Fruit fly (Drosophila melanogaster): ENCODE measurements around the gene CG5880.

CG5880 gene

DNA sequence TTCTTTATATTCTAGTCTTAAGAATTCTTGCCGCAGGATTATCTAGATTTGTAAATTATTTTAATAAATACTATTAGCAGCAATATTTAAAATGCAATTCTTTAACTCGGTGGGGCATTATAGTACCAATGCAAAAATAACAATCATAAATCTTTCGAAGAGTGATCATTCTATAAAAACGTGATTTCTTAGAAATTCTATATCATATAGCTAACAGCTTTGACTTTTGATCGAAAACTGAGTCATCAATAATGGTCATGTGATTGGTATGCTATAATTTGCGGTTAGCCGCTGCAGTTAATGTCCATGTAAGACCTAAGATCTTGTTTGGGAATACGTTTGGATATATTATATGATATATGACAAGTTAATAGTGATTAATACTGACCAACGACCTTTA, 46.3 kb downstream of the CG5880 start, which contains the start of gene ppk31:
TSS of gene ppk31 (plus strand) at position 301 of the 400 bp plus-strand sequence.
- TF ChIP-seq Meics (GFP tag; optimal IDR thresholded peaks at IDR 0.05) (no peak), bsh (GFP tag; optimal IDR thresholded peaks at IDR 0.05) (no peak), CG34224 (GFP tag; IDR thresholded peaks at IDR 0.05; ENCODE audit: partially characterized antibody) (no peak), CG42726 (GFP tag; IDR thresholded peaks at IDR 0.05; ENCODE audit: partially characterized antibody) (no peak), NFAT (GFP tag; IDR thresholded peaks at IDR 0.05) (no peak), Sin3A (optimal IDR thresholded peaks at IDR 0.05) (no peak), ftz-f1 (GFP tag; optimal IDR thresholded peaks at IDR 0.05) (no peak), CG9817 (tag; optimal IDR thresholded peaks at IDR 0.05) (no peak), disco-r (GFP tag; optimal IDR thresholded peaks at IDR 0.05) (no peak), CG17359 (tag; optimal IDR thresholded peaks at IDR 0.05) (no peak), Hsf (GFP tag; optimal IDR thresholded peaks at IDR 0.05) (no peak), gcm2 (GFP tag; optimal IDR thresholded peaks at IDR 0.05) (no peak), zf30C (GFP tag; optimal IDR thresholded peaks at IDR 0.05) (no peak)

DNA sequence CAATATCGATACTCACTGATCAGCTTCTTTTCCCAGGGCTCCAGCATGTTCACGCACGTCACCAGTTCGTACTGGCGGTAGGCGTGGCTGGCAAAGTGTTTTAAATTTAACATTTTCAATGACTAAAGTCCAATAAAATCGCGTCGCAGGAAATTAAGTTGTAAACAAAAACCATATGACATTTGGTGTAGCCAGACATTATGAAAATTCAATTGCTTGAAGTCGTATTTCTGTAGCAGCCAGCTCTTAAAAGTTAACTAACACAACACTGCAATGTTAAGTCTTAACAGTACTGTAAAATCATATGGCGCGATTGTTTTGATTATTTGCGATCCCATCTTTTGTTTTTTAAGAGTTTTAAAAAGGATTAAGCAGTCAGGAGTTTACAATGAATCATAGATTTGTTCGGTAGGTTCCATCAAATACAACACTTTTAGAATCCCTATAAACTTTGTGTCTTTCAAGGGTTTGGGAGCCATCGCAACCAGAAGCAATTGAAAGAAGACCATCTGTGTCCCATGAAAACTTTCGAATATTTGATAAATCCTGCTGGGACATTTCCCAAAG, 49.0 kb downstream of the CG5880 start, which contains the start of the genes CG34293 and spn-D:
TSS of gene CG34293 (minus strand) at position 160 of the 567 bp plus-strand sequence.
TSS of gene spn-D (plus strand) at position 301 of the 567 bp plus-strand sequence.
- TF ChIP-seq chif (GFP tag; optimal IDR thresholded peaks at IDR 0.05) = no peak
- TF ChIP-seq z (GFP tag; IDR thresholded peaks at IDR 0.05) = no peak
- TF ChIP-seq mam (GFP tag; optimal IDR thresholded peaks at IDR 0.05) = no peak
- TF ChIP-seq E2f2 (GFP tag; IDR thresholded peaks at IDR 0.05) = peak; percentile 74
- no peak for TF ChIP-seq wdn (GFP tag; IDR thresholded peaks at IDR 0.05)
- TF ChIP-seq grau (tag; optimal IDR thresholded peaks at IDR 0.05) = no peak
- TF ChIP-seq corto (GFP tag; optimal IDR thresholded peaks at IDR 0.05) = no peak
- TF ChIP-seq CG11085 (GFP tag; IDR thresholded peaks at IDR 0.05) = no peak
- TF ChIP-seq Tbp (GFP tag; optimal IDR thresholded peaks at IDR 0.05) = no peak
- peak in 1 of 2 experiments; percentile 81 for TF ChIP-seq crp (GFP tag; optimal IDR thresholded peaks at IDR 0.05)
- no peak for TF ChIP-seq seq (GFP tag; IDR thresholded peaks at IDR 0.05)
- TF ChIP-seq unc-4 (GFP tag; IDR thresholded peaks at IDR 0.05; ENCODE audit: partially characterized antibody) = 0 out of 2 replicates have a peak, but pooled peaks have one; percentile 23
- no peak for TF ChIP-seq pb (GFP tag; optimal IDR thresholded peaks at IDR 0.05)
- no peak for TF ChIP-seq salm (tag; optimal IDR thresholded peaks at IDR 0.05)
- no peak for TF ChIP-seq yki (optimal IDR thresholded peaks at IDR 0.05)
- no peak for TF ChIP-seq ftz-f1 (GFP tag; optimal IDR thresholded peaks at IDR 0.05)
- no peak for TF ChIP-seq slbo (GFP tag; IDR thresholded peaks at IDR 0.05)
- TF ChIP-seq lmd (GFP tag; IDR thresholded peaks at IDR 0.05) = no peak
- no peak for TF ChIP-seq CG18599 (GFP tag; optimal IDR thresholded peaks at IDR 0.05)
- 0 out of 3 replicates have a peak, but pooled peaks have one; percentile 13 for TF ChIP-seq CG34422 (GFP tag; IDR thresholded peaks at IDR 0.05)
- no peak for TF ChIP-seq pros (GFP tag; optimal IDR thresholded peaks at IDR 0.05)
- TF ChIP-seq tll (GFP tag; optimal IDR thresholded peaks at IDR 0.05) = no peak
- no peak for TF ChIP-seq Spps (tag; optimal IDR thresholded peaks at IDR 0.05)
- no peak for TF ChIP-seq ap (GFP tag; IDR thresholded peaks at IDR 0.05)
- TF ChIP-seq fd64A (GFP tag; optimal IDR thresholded peaks at IDR 0.05) = no peak
- TF ChIP-seq Atf-2 (GFP tag; optimal IDR thresholded peaks at IDR 0.05) = no peak
- TF ChIP-seq kay (GFP tag; optimal IDR thresholded peaks at IDR 0.05) = no peak
- no peak for TF ChIP-seq CG8089 (GFP tag; optimal IDR thresholded peaks at IDR 0.05)
- no peak for TF ChIP-seq CTCF (GFP tag; optimal IDR thresholded peaks at IDR 0.05)
- no peak for TF ChIP-seq CG43689 (GFP tag; IDR thresholded peaks at IDR 0.05)
- no peak for TF ChIP-seq Dfd (GFP tag; optimal IDR thresholded peaks at IDR 0.05)
- no peak for TF ChIP-seq Max (GFP tag; optimal IDR thresholded peaks at IDR 0.05)
- no peak for TF ChIP-seq az2 (GFP tag; optimal IDR thresholded peaks at IDR 0.05)
- no peak for TF ChIP-seq hth (optimal IDR thresholded peaks at IDR 0.05)
- TF ChIP-seq CG12104 (GFP tag; optimal IDR thresholded peaks at IDR 0.05) = no peak
- 0 out of 3 replicates have a peak, but pooled peaks have one; percentile 31 for TF ChIP-seq Opbp (GFP tag; IDR thresholded peaks at IDR 0.05; ENCODE audit: partially characterized antibody)
- peak; percentile 29 for TF ChIP-seq CG4617 (GFP tag; optimal IDR thresholded peaks at IDR 0.05; ENCODE audit: borderline replicate concordance)
- TF ChIP-seq jigr1 (GFP tag; IDR thresholded peaks at IDR 0.05) = no peak
- no peak for TF ChIP-seq ac (GFP tag; optimal IDR thresholded peaks at IDR 0.05)

All from whole organism, embryonic.